Fruit fly (Drosophila melanogaster): ENCODE results near the gene Nasp.

dm6 chr3R:8705323-8706097 lies 42.1 kb upstream of the Nasp start:
- TF ChIP-seq CG8478 (optimal IDR thresholded peaks at IDR 0.05) (no peak), CTCF (optimal IDR thresholded peaks at IDR 0.05) (no peak)
